Worm (Caenorhabditis elegans) whole organism, L4/young adult: ENCODE data around the gene F10C2.7.

ENCODE experiments used
- W03F9.2 ChIP-seq: fragments of 150-350 bp; optimal IDR thresholded peaks from 2 replicates; lab custom pipeline; 2014; ENCODE audit warnings: missing biosample characterization, missing genetic modification characterization
- him-1 ChIP-seq: sonication (generic microtip); optimal IDR thresholded peaks from 2 replicates; lab custom pipeline; 2016; ENCODE audit warnings: missing genotype, missing genetic modification reagents, missing genetic modification characterization, missing compliant biosample characterization

DNA sequence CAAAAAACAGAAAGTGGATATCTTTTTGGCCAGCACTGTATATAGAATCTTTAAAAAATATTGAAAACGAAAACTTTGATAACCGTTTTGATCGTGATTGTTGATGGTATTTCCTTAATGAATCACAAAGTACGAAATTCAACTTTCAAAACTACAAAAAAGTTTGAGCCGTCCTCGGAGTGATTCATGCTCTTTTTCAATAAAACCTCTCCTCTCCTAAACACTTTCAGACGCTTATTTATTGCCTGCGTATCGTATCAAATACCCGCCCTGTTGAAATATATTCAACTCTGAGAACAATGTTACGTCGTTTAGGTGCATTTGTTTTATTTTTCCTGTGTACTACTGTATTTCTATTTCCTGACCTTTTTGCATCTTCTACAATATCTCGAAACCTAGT, 32.8 kb upstream of the F10C2.7 start:
- TF ChIP-seq him-1 (tag; lab: Kevin White, UChicago) (no peak), W03F9.2 (tag; lab: Kevin White, UChicago) (no peak)
